Worm (Caenorhabditis elegans) whole organism, L4 larva: ENCODE measurements around the gene ZK1236.5.
A peak's percentile ranks its signal among the peaks of the same experiment; 100 is the strongest.

Source experiments
- F44E2.7 ChIP-seq: fragments of 200-800 bp; sonication (Bioruptor generic); IDR thresholded peaks from 2 replicates; pipeline ENCODE4 v2.1.2; 2022; ENCODE audit warnings: missing genetic modification characterization, missing compliant biosample characterization
- F49E8.2 ChIP-seq: sonication (generic microtip); optimal IDR thresholded peaks from 2 replicates; lab custom pipeline; 2016; ENCODE audit warnings: missing compliant biosample characterization, mild to moderate bottlenecking, missing genetic modification characterization, borderline replicate concordance
- R02D3.7 ChIP-seq: fragments of 150-350 bp; sonication (generic microtip); optimal IDR thresholded peaks from 3 replicates; lab custom pipeline; 2014; ENCODE audit warnings: missing biosample characterization, missing genetic modification characterization
- T20F7.1 ChIP-seq: fragments of 200-800 bp; sonication (Bioruptor generic); optimal IDR thresholded peaks from 2 replicates; lab custom pipeline; 2018; ENCODE audit warnings: mild to moderate bottlenecking, missing genetic modification characterization, missing compliant biosample characterization
- Y105C5A.15 ChIP-seq: fragments of 200-800 bp; sonication (Bioruptor generic); IDR thresholded peaks from 2 replicates; pipeline ENCODE4 v1.3.6; 2022; ENCODE audit warnings: missing genetic modification characterization, missing compliant biosample characterization
- Y48G9A.11 ChIP-seq: fragments of 200-800 bp; sonication (Bioruptor generic); IDR thresholded peaks from 2 replicates; pipeline ENCODE4 v1.3.6; 2022; ENCODE audit warnings: missing genetic modification reagents, missing genetic modification characterization, missing compliant biosample characterization
- aha-1 ChIP-seq: fragments of 150-350 bp; peaks from one replicate; lab custom pipeline; 2014; ENCODE audit warnings: missing biosample characterization, missing genetic modification characterization
- ceh-32 ChIP-seq: sonication (generic microtip); optimal IDR thresholded peaks from 2 replicates; lab custom pipeline; 2016; ENCODE audit warnings: mild to moderate bottlenecking, missing genetic modification characterization, missing compliant biosample characterization; ENCODE audit not compliant: poor library complexity
- ceh-44 ChIP-seq: fragments of 200-800 bp; sonication (Bioruptor generic); IDR thresholded peaks from 2 replicates; pipeline ENCODE4 v1.3.6; 2022; ENCODE audit warnings: missing genetic modification reagents, missing genetic modification characterization, missing compliant biosample characterization
- ceh-62 ChIP-seq: sonication (generic microtip); optimal IDR thresholded peaks from 2 replicates; lab custom pipeline; 2017; ENCODE audit warnings: missing biosample characterization, missing genetic modification characterization
- cey-2 ChIP-seq: sonication (generic microtip); optimal IDR thresholded peaks from 3 replicates; lab custom pipeline; 2017; ENCODE audit warnings: missing genetic modification characterization, mild to moderate bottlenecking, missing compliant biosample characterization, antibody characterized with exemption, borderline replicate concordance; ENCODE audit not compliant: insufficient read depth
- dmd-6 ChIP-seq: fragments of 200-800 bp; sonication (Bioruptor generic); IDR thresholded peaks from 2 replicates; pipeline ENCODE4 v1.3.6; 2022; ENCODE audit warnings: missing genetic modification reagents, missing genetic modification characterization, missing compliant biosample characterization
- duxl-1 ChIP-seq: sonication (generic microtip); optimal IDR thresholded peaks from 2 replicates; lab custom pipeline; 2016; ENCODE audit warnings: mild to moderate bottlenecking, missing genetic modification characterization, moderate library complexity, missing compliant biosample characterization; ENCODE audit not compliant: poor library complexity
- egl-43 ChIP-seq: fragments of 200-800 bp; sonication (Bioruptor generic); IDR thresholded peaks from 2 replicates; pipeline ENCODE4 v1.3.6; 2022; ENCODE audit warnings: missing genetic modification reagents, missing genetic modification characterization, missing compliant biosample characterization
- fkh-10 ChIP-seq: fragments of 150-350 bp; optimal IDR thresholded peaks from 2 replicates; lab custom pipeline; 2014; ENCODE audit warnings: missing biosample characterization, missing genetic modification reagents, missing genetic modification characterization
- gei-8 ChIP-seq: fragments of 200-800 bp; sonication (Bioruptor generic); optimal IDR thresholded peaks from 2 replicates; lab custom pipeline; 2018; ENCODE audit warnings: mild to moderate bottlenecking, missing genetic modification characterization, missing compliant biosample characterization
- hif-1 ChIP-seq, 2 experiments: sonication (generic microtip); optimal IDR thresholded peaks; 2 replicates each; lab custom pipeline; 2016 to 2017; ENCODE audit warnings: missing compliant biosample characterization in 2 of 2, missing genetic modification characterization in 2 of 2, missing genetic modification reagents in 2 of 2, missing genotype in 2 of 2, mild to moderate bottlenecking in 1 of 2
- jun-1 ChIP-seq: fragments of 150-350 bp; optimal IDR thresholded peaks from 2 replicates; lab custom pipeline; 2014; ENCODE audit warnings: missing biosample characterization, missing genetic modification reagents, missing genetic modification characterization
- lim-7 ChIP-seq: fragments of 200-800 bp; sonication (Bioruptor generic); IDR thresholded peaks from 2 replicates; pipeline ENCODE4 v1.3.6; 2022; ENCODE audit warnings: missing genetic modification characterization, missing compliant biosample characterization
- lin-1 ChIP-seq: fragments of 200-800 bp; sonication (Bioruptor generic); IDR thresholded peaks from 2 replicates; pipeline ENCODE4 v1.3.6; 2022; ENCODE audit warnings: missing genetic modification reagents, missing genetic modification characterization, missing compliant biosample characterization
- lin-15B ChIP-seq: fragments of 150-350 bp; sonication (generic microtip); optimal IDR thresholded peaks from 3 replicates; lab custom pipeline; 2014; ENCODE audit warnings: missing biosample characterization, missing genetic modification characterization
- lin-38 ChIP-seq: fragments of 200-800 bp; sonication (Bioruptor generic); IDR thresholded peaks from 2 replicates; pipeline ENCODE4 v1.3.6; 2022; ENCODE audit warnings: missing genetic modification reagents, missing genetic modification characterization, missing compliant biosample characterization
- mdl-1 ChIP-seq, 2 experiments: fragments of 150-350 bp in 1 of 2; sonication (generic microtip) in 1 of 2; optimal IDR thresholded peaks; 2 replicates each; lab custom pipeline; 2014 to 2017; ENCODE audit warnings: missing biosample characterization in 2 of 2, missing genetic modification characterization in 2 of 2
- mep-1 ChIP-seq: fragments of 150-350 bp; sonication (generic microtip); optimal IDR thresholded peaks from 3 replicates; lab custom pipeline; 2014; ENCODE audit warnings: missing biosample characterization, missing genetic modification characterization
- mes-2 ChIP-seq: sonication (generic microtip); optimal IDR thresholded peaks from 2 replicates; lab custom pipeline; 2016; ENCODE audit warnings: missing genotype, mild to moderate bottlenecking, missing genetic modification characterization, missing compliant biosample characterization; ENCODE audit not compliant: poor library complexity, severe bottlenecking
- mxl-3 ChIP-seq: fragments of 200-800 bp; sonication (Bioruptor generic); optimal IDR thresholded peaks from 2 replicates; lab custom pipeline; 2018; ENCODE audit warnings: mild to moderate bottlenecking, missing genetic modification characterization, missing compliant biosample characterization
- nhr-102 ChIP-seq: sonication (generic microtip); optimal IDR thresholded peaks from 2 replicates; lab custom pipeline; 2016; ENCODE audit warnings: mild to moderate bottlenecking, missing genetic modification characterization, moderate library complexity, missing compliant biosample characterization
- nhr-25 ChIP-seq: sonication (generic microtip); optimal IDR thresholded peaks from 2 replicates; lab custom pipeline; 2017; ENCODE audit warnings: missing genetic modification characterization, mild to moderate bottlenecking, missing compliant biosample characterization, antibody characterized with exemption, moderate library complexity, borderline replicate concordance; ENCODE audit not compliant: insufficient read depth
- nhr-48 ChIP-seq: sonication (generic microtip); optimal IDR thresholded peaks from 2 replicates; lab custom pipeline; 2016; ENCODE audit warnings: mild to moderate bottlenecking, missing genetic modification characterization, missing compliant biosample characterization
- pha-4 ChIP-seq, 2 experiments: fragments of 150-350 bp in 1 of 2; fragments of 200-800 bp in 1 of 2; sonication (Bioruptor generic) in 1 of 2; IDR thresholded peaks in 1 of 2; optimal IDR thresholded peaks in 1 of 2; 2 replicates each; pipeline versions ENCODE4 v1.3.6 to Lab custom; 2014 to 2022; ENCODE audit warnings: missing genetic modification characterization in 2 of 2, missing genetic modification reagents in 2 of 2, missing biosample characterization in 1 of 2, missing compliant biosample characterization in 1 of 2
- php-3 ChIP-seq: fragments of 200-800 bp; sonication (Bioruptor generic); IDR thresholded peaks from 2 replicates; pipeline ENCODE4 v1.3.6; 2022; ENCODE audit warnings: missing genetic modification reagents, missing genetic modification characterization, missing compliant biosample characterization
- rbr-2 ChIP-seq: sonication (generic microtip); optimal IDR thresholded peaks from 2 replicates; lab custom pipeline; 2016; ENCODE audit warnings: missing genotype, missing genetic modification characterization, missing compliant biosample characterization
- saeg-2 ChIP-seq: fragments of 200-800 bp; sonication (Bioruptor generic); IDR thresholded peaks from 2 replicates; pipeline ENCODE4 v1.3.6; 2022; ENCODE audit warnings: missing genetic modification reagents, missing genetic modification characterization, missing compliant biosample characterization
- skn-1 ChIP-seq: fragments of 150-350 bp; optimal IDR thresholded peaks from 2 replicates; lab custom pipeline; 2014; ENCODE audit warnings: missing biosample characterization, missing genetic modification characterization
- snpc-1.2 ChIP-seq: fragments of 200-800 bp; sonication (Bioruptor generic); IDR thresholded peaks from 2 replicates; pipeline ENCODE4 v1.3.6; 2022; ENCODE audit warnings: missing genetic modification reagents, missing genetic modification characterization, missing compliant biosample characterization
- snpc-4 ChIP-seq: fragments of 150-350 bp; optimal IDR thresholded peaks from 2 replicates; lab custom pipeline; 2014; ENCODE audit warnings: missing biosample characterization, missing genetic modification characterization
- spr-1 ChIP-seq: sonication (generic microtip); optimal IDR thresholded peaks from 2 replicates; lab custom pipeline; 2016; ENCODE audit warnings: mild to moderate bottlenecking, missing genetic modification characterization, missing compliant biosample characterization
- spr-3 ChIP-seq: fragments of 200-800 bp; sonication (Bioruptor generic); optimal IDR thresholded peaks from 2 replicates; lab custom pipeline; 2018; ENCODE audit warnings: mild to moderate bottlenecking, missing genetic modification characterization, missing compliant biosample characterization
- tag-97 ChIP-seq: fragments of 200-800 bp; sonication (Bioruptor generic); IDR thresholded peaks from 2 replicates; pipeline ENCODE4 v1.3.6; 2022; ENCODE audit warnings: missing genetic modification characterization, missing compliant biosample characterization
- unc-39 ChIP-seq: sonication (generic microtip); optimal IDR thresholded peaks from 2 replicates; lab custom pipeline; 2017; ENCODE audit warnings: missing biosample characterization, missing genetic modification characterization
- zag-1 ChIP-seq: fragments of 150-350 bp; optimal IDR thresholded peaks from 2 replicates; lab custom pipeline; 2014; ENCODE audit warnings: missing biosample characterization, missing genetic modification characterization
- zfp-2 ChIP-seq: sonication (generic microtip); optimal IDR thresholded peaks from 2 replicates; lab custom pipeline; 2016; ENCODE audit warnings: mild to moderate bottlenecking, missing genetic modification characterization, missing compliant biosample characterization
- zip-11 ChIP-seq: fragments of 200-800 bp; sonication (Bioruptor generic); IDR thresholded peaks from 2 replicates; pipeline ENCODE4 v1.3.6; 2022; ENCODE audit warnings: missing genetic modification characterization, missing compliant biosample characterization
- ztf-7 ChIP-seq: fragments of 150-350 bp; optimal IDR thresholded peaks from 2 replicates; lab custom pipeline; 2014; ENCODE audit warnings: missing biosample characterization, missing genetic modification characterization

ZK1236.5 gene

ce11 chrIII:8425076-8425475, 6.9 kb downstream of the ZK1236.5 start (continued):
- peak; percentile 74 for TF ChIP-seq duxl-1 (tag; lab: Kevin White, UChicago)
- no peak for TF ChIP-seq F49E8.2 (tag; lab: Kevin White, UChicago)
- peak; percentile 79 for TF ChIP-seq mes-2 (tag; lab: Kevin White, UChicago)
- TF ChIP-seq skn-1, result no peak
- TF ChIP-seq nhr-102 (tag; lab: Kevin White, UChicago), result peak; percentile 66
- TF ChIP-seq nhr-48, result no peak
- no peak for TF ChIP-seq R02D3.7 (tag; lab: Kevin White, UChicago)
- TF ChIP-seq nhr-25 (tag; lab: Kevin White, UChicago), result no peak
- no peak for TF ChIP-seq zip-11 (GFP tag; lab: Robert Waterston, UW)
- TF ChIP-seq zfp-2 (tag; lab: Kevin White, UChicago), result no peak
- TF ChIP-seq F44E2.7 (GFP tag; lab: Robert Waterston, UW), result no peak

- TF ChIP-seq fkh-10 (GFP tag; lab: Kevin White, UChicago) (no peak), mdl-1 (tag; optimal IDR thresholded peaks at IDR 0.05; lab: Kevin White, UChicago) (no peak), lin-38 (no peak), snpc-1.2 (GFP tag; lab: Robert Waterston, UW) (no peak), spr-3 (GFP tag; lab: Kevin White, UChicago) (no peak), ceh-44 (no peak), ceh-62 (tag; lab: Kevin White, UChicago) (no peak), hif-1 (tag; optimal IDR thresholded peaks at IDR 0.05; lab: Kevin White, UChicago) (no peak), rbr-2 (tag; lab: Kevin White, UChicago) (no peak), lin-15B (tag; lab: Kevin White, UChicago) (no peak), Y105C5A.15 (no peak), R02D3.7 (tag; lab: Kevin White, UChicago) (no peak)
Observed at ce11 chrIII:8417968-8418267, 14.1 kb downstream of the ZK1236.5 start, which contains the start of gene sor-1. Gene sor-1 (plus strand): TSS chrIII:8418168.

ce11 chrIII:8417192-8417967, 14.6 kb downstream of the ZK1236.5 start:
- TF ChIP-seq zag-1 (tag; lab: Kevin White, UChicago) (peak; percentile 60), R02D3.7 (tag; lab: Kevin White, UChicago) (no peak), saeg-2 (GFP tag; lab: Robert Waterston, UW) (no peak), F49E8.2 (tag; lab: Kevin White, UChicago) (no peak), mxl-3 (peak; percentile 70), pha-4 (GFP tag; IDR thresholded peaks at IDR 0.05; lab: Robert Waterston, UW) (peak; percentile 74), pha-4 (tag; optimal IDR thresholded peaks at IDR 0.05; lab: Kevin White, UChicago) (peak; percentile 76), gei-8 (GFP tag; lab: Kevin White, UChicago) (peak; percentile 34), lim-7 (GFP tag; lab: Robert Waterston, UW) (no peak), spr-1 (tag; lab: Kevin White, UChicago) (peak; percentile 83), zip-11 (GFP tag; lab: Robert Waterston, UW) (no peak), egl-43 (GFP tag; lab: Robert Waterston, UW) (peak; percentile 61; the same call in 1 of the 2 replicates), jun-1 (tag; lab: Kevin White, UChicago) (peak; percentile 69), ceh-44 (no peak), aha-1 (tag; lab: Kevin White, UChicago) (peak; percentile 98), unc-39 (tag; lab: Kevin White, UChicago) (no peak), lin-1 (no peak; the same call in 1 of the 2 replicates), ceh-62 (tag; lab: Kevin White, UChicago) (no peak), T20F7.1 (peak; percentile 88), ztf-7 (tag; lab: Kevin White, UChicago) (peak; percentile 34), ceh-32 (tag; lab: Kevin White, UChicago) (peak; percentile 71), spr-3 (GFP tag; lab: Kevin White, UChicago) (peak; percentile 31), mep-1 (tag; lab: Kevin White, UChicago) (peak; percentile 96), tag-97 (no peak), dmd-6 (GFP tag; lab: Robert Waterston, UW) (peak; percentile 79), cey-2 (no peak), F44E2.7 (GFP tag; lab: Robert Waterston, UW) (no peak), snpc-4 (no peak), nhr-102 (tag; lab: Kevin White, UChicago) (peak; percentile 90), lin-38 (peak; percentile 69), php-3 (GFP tag; lab: Robert Waterston, UW) (peak; percentile 77), Y48G9A.11 (GFP tag; lab: Robert Waterston, UW) (no peak)
